Worm (Caenorhabditis elegans): ENCODE results near the gene lido-6.

DNA sequence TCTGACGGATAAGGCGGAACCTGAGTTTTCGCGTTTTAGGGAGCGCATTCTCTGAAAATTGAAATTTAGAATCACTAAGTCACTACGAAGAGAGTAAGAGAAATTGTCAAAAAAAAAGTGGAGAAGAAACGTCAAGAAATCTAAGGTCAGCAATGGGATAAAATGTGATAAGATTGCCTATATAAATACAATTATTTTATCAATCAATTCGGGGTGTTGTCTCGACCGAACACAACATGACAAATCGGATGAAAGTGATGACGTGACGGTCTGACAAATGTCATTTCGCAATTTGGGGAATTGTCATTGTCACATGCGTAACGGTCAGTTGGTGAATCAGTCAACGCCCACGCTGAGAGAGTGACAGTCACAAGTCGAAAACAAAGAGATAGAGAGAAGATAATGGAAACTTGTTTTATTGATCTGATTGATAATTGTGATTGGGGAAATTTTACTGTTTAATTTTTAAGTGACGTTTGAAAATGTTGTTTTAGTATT, 23.1 kb upstream of the lido-6 start, which contains the start of gene cnp-3:
- TF ChIP-seq ref-1 (GFP tag; conservative IDR thresholded peaks at IDR 0.05) (no peak), ztf-29 (GFP tag; IDR thresholded peaks at IDR 0.05) (no peak), flt-1 (GFP tag; IDR thresholded peaks at IDR 0.05) (no peak)

Data from whole organism, midembryonic.